Worm (Caenorhabditis elegans): Measurements from ENCODE around the gene phf-10.
A peak's percentile ranks its signal among the peaks of the same experiment; 100 is the strongest.

Gene phf-10

DNA sequence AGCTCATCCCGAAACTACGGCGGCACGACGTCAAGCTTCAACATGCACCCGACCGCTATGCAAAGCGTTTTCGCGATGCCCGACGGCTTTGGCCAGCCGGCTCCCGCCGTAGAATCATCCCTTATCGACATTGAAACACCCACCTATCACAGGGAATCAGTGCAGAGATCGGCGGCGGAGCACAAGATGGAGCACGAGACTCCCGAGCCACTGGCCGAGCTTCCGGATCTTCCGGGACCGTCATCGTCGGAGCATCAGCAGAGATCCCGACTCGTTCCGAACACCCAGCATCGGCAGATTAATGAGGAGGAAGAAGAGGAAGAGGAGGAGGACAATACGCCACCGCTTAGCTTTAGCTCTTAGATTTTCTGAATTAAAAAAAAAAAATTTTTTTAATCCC is 47.1 kb upstream of the phf-10 start:
- TF ChIP-seq hlh-4 (tag; optimal IDR thresholded peaks at IDR 0.05) (no peak), ces-1 (GFP tag; optimal IDR thresholded peaks at IDR 0.05) (no peak), elt-2 (tag; optimal IDR thresholded peaks at IDR 0.05) (no peak), fos-1 (tag; optimal IDR thresholded peaks at IDR 0.05) (no peak), fkh-10 (GFP tag; optimal IDR thresholded peaks at IDR 0.05) (no peak), F16B12.6 (tag; optimal IDR thresholded peaks at IDR 0.05) (no peak), snpc-4 (tag; optimal IDR thresholded peaks at IDR 0.05) (no peak), nhr-19 (GFP tag; conservative IDR thresholded peaks at IDR 0.05) (no peak), unc-62 (GFP tag; optimal IDR thresholded peaks at IDR 0.05) (no peak), lin-13 (GFP tag; optimal IDR thresholded peaks at IDR 0.05) (no peak), hlh-17 (GFP tag; optimal IDR thresholded peaks at IDR 0.05; ENCODE audit: borderline replicate concordance) (no peak), nhr-11 (tag; optimal IDR thresholded peaks at IDR 0.05) (no peak), nhr-71 (tag; optimal IDR thresholded peaks at IDR 0.05) (no peak), isw-1 (GFP tag; IDR thresholded peaks at IDR 0.05) (no peak), nhr-237 (tag; optimal IDR thresholded peaks at IDR 0.05) (no peak), nhr-84 (tag; optimal IDR thresholded peaks at IDR 0.05) (no peak), C16A3.4 (tag; optimal IDR thresholded peaks at IDR 0.05) (no peak), lin-39 (tag; optimal IDR thresholded peaks at IDR 0.05) (no peak)

DNA sequence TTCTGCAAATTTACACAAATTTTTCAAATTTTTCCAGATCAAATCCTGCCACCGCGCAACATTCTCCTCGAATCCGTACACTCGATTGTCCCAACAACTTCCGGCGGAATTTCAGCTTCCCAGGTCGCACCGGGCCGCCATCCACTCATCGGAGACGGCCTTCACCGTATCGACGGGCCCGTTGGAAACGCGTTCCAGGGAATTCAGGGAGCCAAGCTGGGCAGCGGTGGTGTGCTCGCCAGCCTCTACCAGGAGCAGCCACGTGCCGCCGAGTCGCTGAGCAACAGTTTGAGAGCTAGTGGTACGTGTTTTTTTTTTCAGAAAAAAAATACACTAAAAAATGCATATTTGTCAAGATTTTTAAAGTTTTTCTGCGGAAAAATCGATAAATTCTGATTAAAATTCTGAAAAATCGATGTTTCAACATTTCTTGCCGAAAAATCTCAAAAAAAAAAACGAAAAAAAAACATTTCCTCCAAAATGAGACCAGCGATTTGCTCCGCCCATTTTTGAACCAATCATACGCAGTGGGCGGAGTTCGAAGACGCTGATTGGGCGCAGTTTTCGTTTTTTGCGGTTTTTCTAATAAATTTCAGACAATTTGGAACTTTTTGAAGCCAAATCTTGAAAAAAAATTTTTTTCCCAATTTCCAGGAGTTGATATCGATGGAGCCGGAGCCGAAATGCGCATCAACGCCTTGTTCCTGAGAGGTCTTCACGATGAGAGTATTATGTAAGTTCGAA is 45.8 kb upstream of the phf-10 start:
- TF ChIP-seq efl-1 (optimal IDR thresholded peaks at IDR 0.05) (no peak), efl-1 (GFP tag; optimal IDR thresholded peaks at IDR 0.05 in 1 of 2) (peak in 1 of 2 experiments; percentile 1), nhr-47 (tag; optimal IDR thresholded peaks at IDR 0.05) (no peak)

DNA sequence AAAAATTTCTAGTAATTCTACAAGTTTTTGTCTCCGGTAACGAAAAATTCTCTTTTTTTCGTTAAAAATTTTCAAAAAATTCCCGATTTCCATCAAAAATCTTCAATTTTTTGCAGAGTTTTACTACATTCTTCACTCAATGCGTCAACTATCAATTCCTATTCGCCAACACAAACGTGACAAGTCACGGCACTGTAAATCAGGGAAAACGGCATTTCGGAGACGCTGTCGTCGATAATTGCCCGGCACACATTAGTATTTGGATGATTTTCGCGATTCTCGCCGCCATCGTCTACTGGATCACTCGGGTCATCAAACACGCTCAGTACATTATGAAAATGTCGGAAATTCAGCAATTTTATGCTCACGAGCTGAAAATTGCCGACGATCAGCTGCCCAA is 40.4 kb upstream of the phf-10 start:
- TF ChIP-seq efl-1 (optimal IDR thresholded peaks at IDR 0.05) (no peak), efl-1 (GFP tag; optimal IDR thresholded peaks at IDR 0.05 in 1 of 2) (peak in 1 of 2 experiments; percentile 20), C34B4.2 (tag; optimal IDR thresholded peaks at IDR 0.05) (no peak)

DNA sequence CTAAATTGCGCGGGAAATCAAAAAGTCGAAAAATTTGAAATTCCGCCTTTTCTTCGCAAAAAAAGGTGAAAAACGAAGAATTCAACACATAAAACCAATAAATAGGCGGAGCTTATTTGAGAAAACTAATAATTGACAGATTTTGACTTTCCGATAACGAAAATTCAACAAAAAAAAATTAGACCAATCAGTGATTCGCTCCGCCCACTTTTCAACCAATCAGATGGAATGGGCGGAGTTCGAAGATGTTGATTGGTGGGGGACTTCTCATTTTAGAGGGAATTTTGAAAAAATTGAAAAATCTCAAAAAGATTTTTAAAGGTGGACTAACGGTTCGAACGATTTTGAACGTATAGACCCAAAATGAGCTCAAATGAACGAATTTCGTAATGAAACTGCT is 39.5 kb upstream of the phf-10 start:
- TF ChIP-seq aha-1 (tag; optimal IDR thresholded peaks at IDR 0.05) (no peak), tbx-2 (tag; optimal IDR thresholded peaks at IDR 0.05) (no peak), Y116A8C.19 (tag; optimal IDR thresholded peaks at IDR 0.05; ENCODE audit: borderline replicate concordance) (no peak), unc-130 (tag; optimal IDR thresholded peaks at IDR 0.05) (no peak)

DNA sequence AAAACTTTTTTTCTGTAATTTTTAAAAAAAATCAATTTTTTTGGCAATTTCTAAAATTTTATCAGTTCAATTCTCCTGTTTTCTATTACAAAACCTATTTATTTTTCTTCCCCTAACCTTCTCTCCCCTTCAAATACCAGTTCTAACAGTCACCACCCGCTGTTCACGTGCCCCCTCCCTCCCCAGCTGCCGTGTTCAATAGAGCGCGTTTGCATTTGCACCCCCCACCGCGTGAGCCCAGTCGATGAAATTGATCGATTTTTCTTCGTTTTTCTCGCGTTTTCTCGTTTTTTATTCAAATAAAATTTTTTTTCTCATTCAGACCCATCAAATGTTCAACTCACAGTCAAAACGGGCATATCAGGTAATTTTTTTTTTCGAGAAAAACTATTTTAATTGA is 37.7 kb upstream of the phf-10 start, which contains the start of gene atg-9:
Gene atg-9 (plus strand): TSS at position 332 of the 400 bp plus-strand sequence.
- peak; percentile 3 for TF ChIP-seq unc-86 (tag; optimal IDR thresholded peaks at IDR 0.05)
- peak; percentile 36 for TF ChIP-seq F16B12.6 (tag; optimal IDR thresholded peaks at IDR 0.05)
- TF ChIP-seq pqm-1 (tag; optimal IDR thresholded peaks at IDR 0.05) = no peak
- no peak for TF ChIP-seq zag-1 (tag; optimal IDR thresholded peaks at IDR 0.05)
- TF ChIP-seq egl-13 (tag; optimal IDR thresholded peaks at IDR 0.05) = no peak
- peak; percentile 56 for TF ChIP-seq unc-130 (tag; optimal IDR thresholded peaks at IDR 0.05)
- TF ChIP-seq dpl-1 (GFP tag; optimal IDR thresholded peaks at IDR 0.05) = peak; percentile 55 to 75 (median 67)
- TF ChIP-seq pag-3 (tag; optimal IDR thresholded peaks at IDR 0.05; ENCODE audit: borderline replicate concordance, insufficient read depth) = peak; percentile 37
- no peak for TF ChIP-seq zip-4 (GFP tag; optimal IDR thresholded peaks at IDR 0.05)
- no peak for TF ChIP-seq unc-30 (tag; optimal IDR thresholded peaks at IDR 0.05)
- no peak for TF ChIP-seq sup-37 (GFP tag; optimal IDR thresholded peaks at IDR 0.05)
- no peak for TF ChIP-seq ceh-90 (tag; optimal IDR thresholded peaks at IDR 0.05)
- no peak for TF ChIP-seq aly-2 (tag; optimal IDR thresholded peaks at IDR 0.05)
- TF ChIP-seq lsy-2 (tag; optimal IDR thresholded peaks at IDR 0.05) = peak; percentile 70 to 77
- peak; percentile 75 for TF ChIP-seq snu-23 (GFP tag; optimal IDR thresholded peaks at IDR 0.05)
- no peak for TF ChIP-seq hlh-17 (GFP tag; optimal IDR thresholded peaks at IDR 0.05; ENCODE audit: borderline replicate concordance)
- no peak for TF ChIP-seq efl-3 (GFP tag; optimal IDR thresholded peaks at IDR 0.05)
- peak; percentile 36 for TF ChIP-seq elt-2 (tag; optimal IDR thresholded peaks at IDR 0.05)
- TF ChIP-seq ceh-88 (GFP tag; IDR thresholded peaks at IDR 0.05) = no peak
- no peak for TF ChIP-seq fkh-10 (GFP tag; optimal IDR thresholded peaks at IDR 0.05)
- no peak for TF ChIP-seq mef-2 (tag; optimal IDR thresholded peaks at IDR 0.05)
- peak; percentile 89 for TF ChIP-seq nhr-85 (tag)
- TF ChIP-seq lin-15B (tag; optimal IDR thresholded peaks at IDR 0.05) = peak; percentile 34
- TF ChIP-seq dsc-1 (tag; optimal IDR thresholded peaks at IDR 0.05) = peak; percentile 33
- no peak for TF ChIP-seq unc-98 (GFP tag; IDR thresholded peaks at IDR 0.05)

Measured in whole organism, L1 larva.